Fruit fly (Drosophila melanogaster) whole organism, embryonic: ENCODE results near the gene Lrrk.

ENCODE experiments used
- CG11504 ChIP-seq: fragments of 200-800 bp; sonication (Bioruptor generic); optimal IDR thresholded peaks from 3 replicates; lab custom pipeline; 2019; ENCODE audit warnings: missing biosample characterization, mild to moderate bottlenecking, missing genetic modification characterization, moderate library complexity
- CG2712 ChIP-seq: fragments of 200-800 bp; optimal IDR thresholded peaks from 3 replicates; lab custom pipeline; 2019; ENCODE audit warnings: missing biosample characterization, mild to moderate bottlenecking, missing genetic modification characterization, moderate library complexity
- CG6254 ChIP-seq: fragments of 200-800 bp; sonication (Bioruptor generic); optimal IDR thresholded peaks from 3 replicates; lab custom pipeline; 2017; ENCODE audit warnings: mild to moderate bottlenecking, missing biosample characterization, missing genetic modification reagents, missing genetic modification characterization
- CoRest ChIP-seq: fragments of 200-800 bp; sonication (Bioruptor generic); optimal IDR thresholded peaks from 3 replicates; lab custom pipeline; 2018; ENCODE audit warnings: missing biosample characterization, mild to moderate bottlenecking, missing genetic modification characterization, moderate library complexity
- Dip3 ChIP-seq: fragments of 200-800 bp; sonication (Bioruptor generic); optimal IDR thresholded peaks from 3 replicates; lab custom pipeline; 2016; ENCODE audit warnings: missing biosample characterization, missing genetic modification characterization
- Gsc ChIP-seq: fragments of 200-800 bp; sonication (Bioruptor generic); IDR thresholded peaks from 2 replicates; pipeline ENCODE4 v1.3.6; 2022; ENCODE audit warnings: missing biosample characterization, missing genetic modification characterization
- Nf-YA ChIP-seq: fragments of 200-800 bp; sonication (Bioruptor generic); IDR thresholded peaks from 2 replicates; pipeline ENCODE4 v1.3.6; 2022; ENCODE audit warnings: missing biosample characterization, missing genetic modification characterization
- dan ChIP-seq: fragments of 200-800 bp; sonication (Bioruptor generic); IDR thresholded peaks from 2 replicates; pipeline ENCODE4 v1.3.6; 2022; ENCODE audit warnings: missing biosample characterization, missing genetic modification characterization
- pan ChIP-seq, 4 experiments: fragments of >200 bp in 3 of 4; fragments of 200-800 bp in 1 of 4; sonication (Bioruptor generic) in 1 of 4; optimal IDR thresholded peaks in 3 of 4; IDR thresholded peaks in 1 of 4; 2 replicates each; pipeline versions ENCODE4 v1.3.6 to Lab custom; 2017 to 2022; ENCODE audit warnings: missing biosample characterization in 2 of 4, missing genetic modification characterization in 2 of 4, mixed read lengths in 1 of 4
- slbo ChIP-seq: fragments of 200-800 bp; sonication (Bioruptor generic); IDR thresholded peaks from 2 replicates; pipeline ENCODE4 v1.3.6; 2022; ENCODE audit warnings: missing biosample characterization, missing genetic modification characterization
- tap ChIP-seq: fragments of 200-800 bp; optimal IDR thresholded peaks from 3 replicates; lab custom pipeline; 2019; ENCODE audit warnings: missing biosample characterization, mild to moderate bottlenecking, missing genetic modification characterization, moderate library complexity

DNA sequence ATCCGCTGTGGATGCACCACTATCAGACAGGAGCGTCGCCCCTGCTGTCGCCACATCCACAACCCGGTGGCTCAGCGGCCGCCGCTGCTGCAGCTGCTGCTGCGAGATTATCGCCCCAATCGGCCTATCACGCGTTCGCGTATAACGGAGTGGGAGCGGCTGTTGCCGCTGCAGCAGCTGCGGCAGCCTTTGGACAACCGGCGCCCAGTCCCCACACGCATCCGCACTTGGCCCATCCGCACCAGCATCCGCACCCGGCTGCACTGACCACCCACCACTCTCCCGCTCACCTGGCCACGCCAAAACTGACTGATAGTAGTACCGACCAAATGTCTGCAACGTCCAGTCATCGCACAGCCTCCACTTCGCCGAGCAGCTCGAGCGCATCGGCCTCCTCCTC is 9.2 kb upstream of the Lrrk start:
- TF ChIP-seq CG11504 (tag; lab: Kevin White, UChicago) = no peak
- TF ChIP-seq Dip3 = no peak
- TF ChIP-seq CoRest (tag; lab: Kevin White, UChicago) = no peak
- TF ChIP-seq slbo (GFP tag; lab: Robert Waterston, UW) = no peak
- no peak for TF ChIP-seq pan (optimal IDR thresholded peaks at IDR 0.05; lab: Kevin White, UChicago)
- no peak for TF ChIP-seq pan (GFP tag; optimal IDR thresholded peaks at IDR 0.05 in 1 of 2, IDR thresholded peaks at IDR 0.05 in 1 of 2)
- TF ChIP-seq Nf-YA (GFP tag; lab: Robert Waterston, UW) = no peak
- TF ChIP-seq dan (GFP tag; lab: Robert Waterston, UW) = no peak
- no peak for TF ChIP-seq Gsc (GFP tag; lab: Robert Waterston, UW)
- TF ChIP-seq CG2712 (tag; lab: Kevin White, UChicago) = no peak
- TF ChIP-seq CG6254 = no peak
- TF ChIP-seq tap (tag; lab: Kevin White, UChicago) = no peak
